Worm (Caenorhabditis elegans): ENCODE measurements around the gene inx-6.

inx-6 gene

DNA sequence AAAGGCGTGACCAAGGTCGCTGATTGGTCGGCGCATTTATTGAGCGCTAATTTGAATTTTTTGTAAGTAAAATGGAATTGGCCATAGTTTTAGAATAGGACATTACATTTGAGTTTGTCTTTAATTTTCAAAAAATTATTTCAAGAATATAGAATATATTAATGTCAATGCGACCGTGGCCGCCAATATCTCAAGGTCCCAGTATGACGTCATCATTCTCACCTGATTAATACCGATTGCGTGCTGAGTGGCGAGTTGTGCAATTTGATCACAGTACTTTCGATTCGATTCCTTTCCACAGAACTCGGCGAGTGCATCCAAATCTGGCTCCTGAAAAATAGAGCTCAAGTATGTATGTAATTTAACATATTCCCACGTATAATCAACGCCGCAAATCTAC, 9.3 kb downstream of the inx-6 start:
- TF ChIP-seq nhr-12 (tag; optimal IDR thresholded peaks at IDR 0.05): no peak
- no peak for TF ChIP-seq nhr-237 (tag; optimal IDR thresholded peaks at IDR 0.05)
- TF ChIP-seq nhr-76 (tag; optimal IDR thresholded peaks at IDR 0.05): no peak
- no peak for TF ChIP-seq ZK546.5 (tag; optimal IDR thresholded peaks at IDR 0.05)
- no peak for TF ChIP-seq eor-1 (tag; optimal IDR thresholded peaks at IDR 0.05)
- TF ChIP-seq mml-1 (tag; optimal IDR thresholded peaks at IDR 0.05): no peak
- TF ChIP-seq nhr-23 (tag; optimal IDR thresholded peaks at IDR 0.05): no peak
- TF ChIP-seq nhr-43 (tag; optimal IDR thresholded peaks at IDR 0.05; ENCODE audit: poor library complexity, severe bottlenecking): no peak
- TF ChIP-seq fkh-10 (GFP tag; optimal IDR thresholded peaks at IDR 0.05): no peak
- TF ChIP-seq ceh-9 (tag; optimal IDR thresholded peaks at IDR 0.05): no peak
- TF ChIP-seq nhr-77 (tag; optimal IDR thresholded peaks at IDR 0.05): no peak
- no peak for TF ChIP-seq ceh-82 (tag; optimal IDR thresholded peaks at IDR 0.05)
- TF ChIP-seq pqm-1 (tag; optimal IDR thresholded peaks at IDR 0.05): no peak

- TF ChIP-seq ceh-82 (tag; optimal IDR thresholded peaks at IDR 0.05) (no peak), skn-1 (tag; optimal IDR thresholded peaks at IDR 0.05) (no peak), nhr-11 (tag; optimal IDR thresholded peaks at IDR 0.05) (no peak), mml-1 (tag; optimal IDR thresholded peaks at IDR 0.05) (no peak), lsy-12 (tag; optimal IDR thresholded peaks at IDR 0.05) (no peak)
Measured at ce11 chrIV:12757470-12757869, 11.1 kb downstream of the inx-6 start, which contains the start of gene flp-9. Gene flp-9 (minus strand): TSS chrIV:12757570.

- no peak for TF ChIP-seq R02D3.7 (tag; optimal IDR thresholded peaks at IDR 0.05)
- peak; percentile 62 for TF ChIP-seq fkh-10 (GFP tag; optimal IDR thresholded peaks at IDR 0.05)
Measured at ce11 chrIV:12762782-12763181, 16.4 kb downstream of the inx-6 start.

DNA sequence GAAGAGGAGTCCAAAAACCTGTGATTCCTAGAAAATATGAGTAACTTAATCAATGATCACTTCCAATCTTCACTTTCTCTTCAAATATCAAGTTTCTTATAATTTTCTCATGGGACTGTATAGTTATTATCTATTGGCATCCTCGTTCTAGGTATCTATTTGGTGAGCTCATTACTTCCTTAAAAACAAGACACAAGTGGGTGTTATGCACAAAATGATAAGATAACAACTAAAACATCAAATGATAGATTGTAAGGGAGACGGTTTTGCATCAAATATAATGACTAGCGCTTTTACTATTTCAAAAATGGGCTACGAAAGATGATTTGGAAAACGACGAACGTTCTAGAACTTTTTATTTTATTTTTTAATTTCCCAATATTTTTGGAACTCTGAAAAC, 18.7 kb downstream of the inx-6 start, which contains the start of gene ZK897.10:
Gene ZK897.10, plus strand, starts transcription at position 285 of the 400 bp plus-strand sequence.
- peak; percentile 53 for TF ChIP-seq pqm-1 (tag; optimal IDR thresholded peaks at IDR 0.05)
- no peak for TF ChIP-seq elt-2 (tag; optimal IDR thresholded peaks at IDR 0.05)

- peak; percentile 20 for TF ChIP-seq snpc-4 (tag; optimal IDR thresholded peaks at IDR 0.05)
- no peak for TF ChIP-seq pqm-1 (tag; optimal IDR thresholded peaks at IDR 0.05)
- no peak for TF ChIP-seq ZK546.5 (tag; optimal IDR thresholded peaks at IDR 0.05)
- no peak for TF ChIP-seq ceh-82 (tag; optimal IDR thresholded peaks at IDR 0.05)
- no peak for TF ChIP-seq ztf-11 (tag; optimal IDR thresholded peaks at IDR 0.05)
- peak; percentile 73 for TF ChIP-seq nfya-1 (tag; optimal IDR thresholded peaks at IDR 0.05; ENCODE audit: insufficient read depth)
- peak; percentile 26 for TF ChIP-seq lin-15B (tag; optimal IDR thresholded peaks at IDR 0.05)
- TF ChIP-seq lin-39 (tag; optimal IDR thresholded peaks at IDR 0.05): peak; percentile 89
- TF ChIP-seq mdl-1 (tag; optimal IDR thresholded peaks at IDR 0.05): peak; percentile 37
- peak; percentile 38 for TF ChIP-seq tbx-2 (tag; optimal IDR thresholded peaks at IDR 0.05)
- no peak for TF ChIP-seq skn-1 (tag; optimal IDR thresholded peaks at IDR 0.05)
- TF ChIP-seq fos-1 (tag; optimal IDR thresholded peaks at IDR 0.05): no peak
- no peak for TF ChIP-seq eor-1 (tag; optimal IDR thresholded peaks at IDR 0.05)
- TF ChIP-seq fkh-10 (GFP tag; optimal IDR thresholded peaks at IDR 0.05): peak; percentile 65
- TF ChIP-seq nhr-11 (tag; optimal IDR thresholded peaks at IDR 0.05): peak; percentile 43
- TF ChIP-seq hmg-11 (tag; optimal IDR thresholded peaks at IDR 0.05): peak; percentile 67
Measured at ce11 chrIV:12771414-12771813, 25.0 kb downstream of the inx-6 start.

DNA sequence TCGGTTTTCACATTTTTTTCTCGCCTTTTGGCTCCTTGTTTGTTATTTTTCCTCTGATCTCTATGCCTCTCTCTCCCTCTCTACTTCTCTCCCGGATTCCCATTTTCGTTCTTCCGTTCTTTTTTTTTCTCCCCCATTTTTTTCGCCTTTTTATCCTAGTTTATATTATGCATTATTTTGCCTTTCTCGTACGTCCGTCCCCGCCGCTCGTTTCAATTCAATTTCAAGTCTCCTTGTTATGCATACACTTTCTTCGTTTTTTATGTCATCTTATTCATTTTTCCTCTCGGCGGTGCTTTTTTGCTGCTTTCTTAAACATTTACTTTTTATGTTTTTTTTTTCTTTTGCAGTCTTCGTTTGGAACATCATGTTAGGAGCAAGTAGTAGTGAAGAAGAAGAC, 27.1 kb downstream of the inx-6 start, which contains the start of gene unc-31:
Gene unc-31, plus strand, starts transcription at position 349 of the 400 bp plus-strand sequence.
- TF ChIP-seq fkh-10 (GFP tag; optimal IDR thresholded peaks at IDR 0.05) (peak; percentile 63), nhr-43 (tag; optimal IDR thresholded peaks at IDR 0.05; ENCODE audit: poor library complexity, severe bottlenecking) (no peak)

DNA sequence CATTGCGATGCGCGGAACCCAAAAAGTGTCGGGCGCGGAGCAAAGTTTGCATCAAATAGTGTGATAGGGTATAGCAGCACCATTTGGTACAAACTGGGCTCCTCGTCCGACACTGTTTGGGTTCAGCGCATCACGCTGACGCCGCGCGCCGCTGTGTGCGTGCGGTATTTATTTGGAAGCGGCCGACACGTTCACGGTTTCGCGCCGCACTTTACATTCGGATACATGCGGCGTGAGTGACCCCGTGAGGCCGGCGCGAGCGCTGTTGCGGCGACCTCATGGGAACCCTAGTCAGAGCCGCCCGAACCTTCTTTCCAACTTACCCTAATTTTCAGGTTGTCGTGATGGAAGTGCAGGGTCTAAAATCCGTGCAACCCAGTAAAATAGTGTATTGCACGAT, 34.6 kb downstream of the inx-6 start:
- TF ChIP-seq pqm-1 (tag; optimal IDR thresholded peaks at IDR 0.05): no peak
- TF ChIP-seq nhr-11 (tag; optimal IDR thresholded peaks at IDR 0.05): no peak
- no peak for TF ChIP-seq elt-3 (tag; optimal IDR thresholded peaks at IDR 0.05)
- TF ChIP-seq nhr-67 (tag; optimal IDR thresholded peaks at IDR 0.05): no peak
- TF ChIP-seq ztf-11 (tag; optimal IDR thresholded peaks at IDR 0.05): no peak
- no peak for TF ChIP-seq mml-1 (tag; optimal IDR thresholded peaks at IDR 0.05)
- TF ChIP-seq ceh-28 (tag; optimal IDR thresholded peaks at IDR 0.05): no peak
- TF ChIP-seq egl-5 (tag; optimal IDR thresholded peaks at IDR 0.05): no peak
- TF ChIP-seq hmg-11 (tag; optimal IDR thresholded peaks at IDR 0.05): no peak
- TF ChIP-seq nhr-23 (tag; optimal IDR thresholded peaks at IDR 0.05): no peak
- TF ChIP-seq fos-1 (tag; optimal IDR thresholded peaks at IDR 0.05): no peak
- TF ChIP-seq unc-62 (GFP tag; optimal IDR thresholded peaks at IDR 0.05): no peak
- TF ChIP-seq nfya-1 (tag; optimal IDR thresholded peaks at IDR 0.05; ENCODE audit: insufficient read depth): no peak
- no peak for TF ChIP-seq lin-15B (tag; optimal IDR thresholded peaks at IDR 0.05)
- no peak for TF ChIP-seq snpc-4 (tag; optimal IDR thresholded peaks at IDR 0.05)
- no peak for TF ChIP-seq nhr-76 (tag; optimal IDR thresholded peaks at IDR 0.05)
- TF ChIP-seq nhr-28 (tag; optimal IDR thresholded peaks at IDR 0.05): no peak
